Worm (Caenorhabditis elegans): ENCODE results near the gene fcd-2.

- TF ChIP-seq dpl-1 (GFP tag; optimal IDR thresholded peaks at IDR 0.05): no peak
- no peak for TF ChIP-seq ekl-4 (GFP tag; IDR thresholded peaks at IDR 0.05)
- no peak for TF ChIP-seq bed-2 (GFP tag; IDR thresholded peaks at IDR 0.05)
Observed at ce11 chrIV:15011169-15011568, 14.3 kb upstream of the fcd-2 start.

All from whole organism, young adult.